Worm (Caenorhabditis elegans) whole organism, mixed stage, embryonic: ENCODE data around the gene nhr-67.

Source experiments
- cnd-1 ChIP-seq: fragments of 200-800 bp; sonication (Bioruptor generic); optimal IDR thresholded peaks from 2 replicates; lab custom pipeline; 2018; ENCODE audit warnings: mild to moderate bottlenecking, missing genetic modification characterization, missing compliant biosample characterization
- mep-1 ChIP-seq: fragments of 150-350 bp; optimal IDR thresholded peaks from 2 replicates; lab custom pipeline; 2017; ENCODE audit warnings: missing biosample characterization, missing genetic modification reagents, missing genetic modification characterization, inconsistent platforms
- nhr-2 ChIP-seq: fragments of 150-350 bp; optimal IDR thresholded peaks from 2 replicates; lab custom pipeline; 2014; ENCODE audit warnings: missing biosample characterization, missing genetic modification characterization
- nhr-237 ChIP-seq: fragments of 150-350 bp; optimal IDR thresholded peaks from 2 replicates; lab custom pipeline; 2014; ENCODE audit warnings: missing biosample characterization, missing genetic modification characterization
- nhr-28 ChIP-seq: fragments of 150-350 bp; optimal IDR thresholded peaks from 2 replicates; lab custom pipeline; 2014; ENCODE audit warnings: missing biosample characterization, missing genetic modification characterization

DNA sequence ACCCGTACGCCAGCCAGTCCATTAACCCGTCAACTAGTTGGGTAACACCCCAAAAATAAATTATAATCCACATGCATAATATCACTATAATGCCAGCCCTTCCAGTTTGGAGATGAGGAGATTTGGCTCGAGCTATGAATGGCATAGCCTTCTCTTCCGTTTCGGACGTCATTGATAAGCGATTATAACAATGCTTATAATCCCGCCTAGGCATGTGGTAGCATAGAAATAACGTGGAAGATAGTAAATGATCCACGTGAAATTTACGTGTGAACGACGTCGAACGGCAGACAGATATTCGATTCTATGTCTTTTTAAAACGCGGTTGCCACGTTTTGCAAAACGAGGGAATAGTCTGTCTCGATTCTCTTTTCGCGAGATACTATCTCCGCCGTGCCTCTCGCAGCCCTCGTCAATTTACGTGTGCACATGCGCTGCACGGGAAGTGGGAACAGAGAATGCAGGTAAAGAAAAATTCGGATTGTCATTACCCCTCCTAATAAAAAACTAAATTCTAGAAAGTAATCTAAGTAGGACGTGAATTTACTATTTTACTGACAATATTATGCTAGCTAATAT, 20.7 kb upstream of the nhr-67 start:
- no peak for TF ChIP-seq nhr-2 (tag; lab: Kevin White, UChicago)
- no peak for TF ChIP-seq cnd-1 (tag; lab: Kevin White, UChicago)
- no peak for TF ChIP-seq mep-1 (tag; lab: Kevin White, UChicago)
- TF ChIP-seq nhr-237 (tag; lab: Kevin White, UChicago) = no peak
- no peak for TF ChIP-seq nhr-28 (tag; lab: Kevin White, UChicago)
